Worm (Caenorhabditis elegans): ENCODE data around the gene math-41.

DNA sequence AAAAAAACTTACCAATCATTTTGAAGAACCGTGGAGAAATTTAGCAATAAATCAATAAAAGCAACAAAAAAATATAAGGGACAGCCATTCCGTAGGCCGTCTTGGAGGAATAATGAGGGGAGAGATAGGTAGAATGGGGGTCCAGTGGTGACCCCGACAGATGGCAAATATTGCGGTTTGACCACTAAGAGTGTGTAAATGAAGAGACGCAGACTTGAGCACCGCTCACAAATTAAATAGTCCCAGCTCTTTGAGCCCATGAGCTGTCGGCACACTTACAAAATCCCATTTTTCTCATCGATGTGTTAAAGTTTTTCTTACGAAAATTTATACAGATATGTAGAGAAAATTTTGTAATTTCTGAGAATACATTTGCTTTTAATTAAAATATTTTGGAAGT lies 3.7 kb upstream of the math-41 start, which contains the start of gene fbxa-3:
- no peak for TF ChIP-seq unc-130 (tag; optimal IDR thresholded peaks at IDR 0.05)
- no peak for TF ChIP-seq ama-1 (optimal IDR thresholded peaks at IDR 0.05)
- TF ChIP-seq lin-39 (tag; optimal IDR thresholded peaks at IDR 0.05) = no peak
- TF ChIP-seq aly-2 (tag; optimal IDR thresholded peaks at IDR 0.05) = no peak
- no peak for TF ChIP-seq mef-2 (tag; optimal IDR thresholded peaks at IDR 0.05)
- no peak for TF ChIP-seq unc-86 (tag; optimal IDR thresholded peaks at IDR 0.05)
- no peak for TF ChIP-seq unc-62 (GFP tag; optimal IDR thresholded peaks at IDR 0.05)
- TF ChIP-seq dpl-1 (GFP tag; optimal IDR thresholded peaks at IDR 0.05) = no peak
- TF ChIP-seq zip-4 (GFP tag; optimal IDR thresholded peaks at IDR 0.05) = no peak
- TF ChIP-seq fos-1 (tag; optimal IDR thresholded peaks at IDR 0.05) = no peak
- TF ChIP-seq blmp-1 (tag; optimal IDR thresholded peaks at IDR 0.05) = no peak
- no peak for TF ChIP-seq elt-3 (tag; optimal IDR thresholded peaks at IDR 0.05)
